Fruit fly (Drosophila melanogaster): Measurements from ENCODE around the gene Pex12.

Gene Pex12

DNA sequence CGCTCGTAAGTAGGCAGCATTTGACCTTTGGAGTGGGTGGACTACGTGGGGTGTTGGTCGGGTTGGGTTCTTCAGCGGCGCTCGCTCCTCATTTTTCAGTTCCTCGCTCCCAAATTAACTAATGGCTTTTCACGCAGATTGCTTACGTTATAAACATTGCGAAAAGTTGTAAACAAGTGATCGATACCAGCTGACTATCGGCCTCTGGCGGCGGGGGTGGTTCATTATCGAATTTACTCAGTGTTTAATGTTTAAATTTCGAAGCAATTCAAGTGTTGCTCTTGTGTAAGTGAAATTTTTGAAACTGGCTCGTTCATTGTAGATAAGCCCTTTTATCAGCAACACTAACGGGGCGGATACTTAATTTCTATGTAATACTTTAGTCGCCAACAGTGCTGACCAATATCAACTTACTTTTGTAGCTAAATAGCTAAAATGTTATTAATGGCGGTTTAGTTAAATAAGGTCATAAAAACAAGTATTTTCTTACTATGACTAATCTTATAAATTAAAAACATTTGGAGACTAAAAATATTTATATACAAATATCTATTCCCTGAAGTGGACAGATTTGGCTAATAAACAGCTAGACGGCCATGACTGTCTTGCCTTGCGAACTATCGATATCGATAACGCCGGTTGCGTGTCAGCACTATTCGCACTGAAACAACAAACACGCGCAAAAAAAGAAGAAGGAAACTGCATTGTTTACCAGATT, 3.7 kb downstream of the Pex12 start, which contains the start of the genes PGAP2 and Clp (continued):
- TF ChIP-seq zf30C (GFP tag; optimal IDR thresholded peaks at IDR 0.05) (no peak), MBD-R2 (GFP tag; IDR thresholded peaks at IDR 0.05) (peak; percentile 70), rib (GFP tag; IDR thresholded peaks at IDR 0.05) (peak; percentile 20; the same call in 1 of the 2 replicates), Hr3 (GFP tag; optimal IDR thresholded peaks at IDR 0.05) (peak; percentile 76), ken (GFP tag; IDR thresholded peaks at IDR 0.05) (peak; percentile 75), Taf1 (GFP tag; IDR thresholded peaks at IDR 0.05) (peak; percentile 24; the same call in 1 of the 2 replicates), CG34224 (GFP tag; IDR thresholded peaks at IDR 0.05; ENCODE audit: partially characterized antibody) (no peak; the same call in 2 of the 3 replicates), bsh (GFP tag; optimal IDR thresholded peaks at IDR 0.05) (peak in 1 of 2 experiments; percentile 72), CG8944 (GFP tag; optimal IDR thresholded peaks at IDR 0.05) (peak; percentile 12), sqz (GFP tag; optimal IDR thresholded peaks at IDR 0.05) (no peak), Hr78 (GFP tag; optimal IDR thresholded peaks at IDR 0.05) (no peak), vvl (GFP tag; IDR thresholded peaks at IDR 0.05) (peak; percentile 79), CG14860 (GFP tag; IDR thresholded peaks at IDR 0.05; ENCODE audit: partially characterized antibody) (peak; percentile 65; the same call in 2 of the 3 replicates), CG10274 (GFP tag; optimal IDR thresholded peaks at IDR 0.05) (no peak), lov (optimal IDR thresholded peaks at IDR 0.05) (no peak), lov (GFP tag; IDR thresholded peaks at IDR 0.05) (no peak), fd3F (GFP tag; optimal IDR thresholded peaks at IDR 0.05) (peak; percentile 68), pnt (GFP tag; optimal IDR thresholded peaks at IDR 0.05) (peak; percentile 16), ase (GFP tag; IDR thresholded peaks at IDR 0.05) (peak; percentile 65), ewg (GFP tag; optimal IDR thresholded peaks at IDR 0.05) (peak; percentile 54), Vsx1 (GFP tag; optimal IDR thresholded peaks at IDR 0.05) (no peak), lmd (GFP tag; IDR thresholded peaks at IDR 0.05) (peak; percentile 84), CG7357 (GFP tag; IDR thresholded peaks at IDR 0.05) (peak; percentile 59; the same call in 1 of the 3 replicates), Spps (tag; optimal IDR thresholded peaks at IDR 0.05) (peak; percentile 57), Drgx (GFP tag; IDR thresholded peaks at IDR 0.05) (0 out of 2 replicates have a peak, but pooled peaks have one; percentile 17), p53 (GFP tag; optimal IDR thresholded peaks at IDR 0.05) (no peak), mam (GFP tag; optimal IDR thresholded peaks at IDR 0.05) (peak; percentile 64), HLH4C (GFP tag; IDR thresholded peaks at IDR 0.05; ENCODE audit: partially characterized antibody) (peak; percentile 71), sr (GFP tag; IDR thresholded peaks at IDR 0.05) (no peak), ssp (GFP tag; IDR thresholded peaks at IDR 0.05) (peak; percentile 68), ro (GFP tag; IDR thresholded peaks at IDR 0.05) (peak; percentile 30; the same call in 1 of the 2 replicates), esg (GFP tag; conservative IDR thresholded peaks at IDR 0.05) (peak; percentile 79), Deaf1 (tag; optimal IDR thresholded peaks at IDR 0.05) (no peak), CG13424 (tag; optimal IDR thresholded peaks at IDR 0.05) (peak; percentile 79), CG30431 (GFP tag; optimal IDR thresholded peaks at IDR 0.05) (peak; percentile 19), chm (GFP tag; IDR thresholded peaks at IDR 0.05) (no peak), HLH3B (GFP tag; IDR thresholded peaks at IDR 0.05) (peak; percentile 58), slp2 (GFP tag; optimal IDR thresholded peaks at IDR 0.05) (no peak), CG11093 (GFP tag; IDR thresholded peaks at IDR 0.05) (peak; percentile 58; the same call in 2 of the 3 replicates), gcm (GFP tag; optimal IDR thresholded peaks at IDR 0.05) (peak; percentile 36), inv (GFP tag; IDR thresholded peaks at IDR 0.05; ENCODE audit: partially characterized antibody) (no peak), fd96Cb (tag; optimal IDR thresholded peaks at IDR 0.05) (peak; percentile 62), Blimp-1 (GFP tag; optimal IDR thresholded peaks at IDR 0.05) (peak; percentile 65), CG11085 (GFP tag; IDR thresholded peaks at IDR 0.05) (peak; percentile 75), CG1529 (GFP tag; optimal IDR thresholded peaks at IDR 0.05) (peak; percentile 26), ham (GFP tag; IDR thresholded peaks at IDR 0.05) (no peak), CG9797 (GFP tag; optimal IDR thresholded peaks at IDR 0.05) (peak; percentile 9), Six4 (GFP tag; optimal IDR thresholded peaks at IDR 0.05) (peak; percentile 47), CG6791 (GFP tag; IDR thresholded peaks at IDR 0.05; ENCODE audit: partially characterized antibody) (no peak)
